Worm (Caenorhabditis elegans): ENCODE measurements around the gene W04E12.9.

- TF ChIP-seq unc-62 (GFP tag; optimal IDR thresholded peaks at IDR 0.05) (no peak), dpl-1 (GFP tag; optimal IDR thresholded peaks at IDR 0.05) (no peak), egl-27 (tag; optimal IDR thresholded peaks at IDR 0.05) (no peak), lin-15B (tag; optimal IDR thresholded peaks at IDR 0.05) (no peak), elt-2 (tag; optimal IDR thresholded peaks at IDR 0.05) (no peak), unc-86 (tag; optimal IDR thresholded peaks at IDR 0.05) (no peak), efl-1 (optimal IDR thresholded peaks at IDR 0.05) (no peak), efl-1 (GFP tag; optimal IDR thresholded peaks at IDR 0.05 in 1 of 2) (no peak), ets-5 (GFP tag; IDR thresholded peaks at IDR 0.05) (no peak), lin-39 (tag; optimal IDR thresholded peaks at IDR 0.05) (no peak), lir-3 (tag; optimal IDR thresholded peaks at IDR 0.05; ENCODE audit: poor library complexity) (no peak), nhr-77 (tag; optimal IDR thresholded peaks at IDR 0.05) (no peak), tbx-2 (tag; optimal IDR thresholded peaks at IDR 0.05) (no peak), snpc-4 (tag; optimal IDR thresholded peaks at IDR 0.05) (no peak)
These were observed 22.3 kb downstream of the W04E12.9 start, which contains the start of gene fbxa-194 for ce11 chrV:19778608-19779007.

Measured in whole organism, L1 larva.